Worm (Caenorhabditis elegans): Measurements from ENCODE around the gene EEED8.18.

EEED8.18 gene

ce11 chrII:5429522-5430257 is 17.3 kb upstream of the EEED8.18 start, which contains the start of the genes F07F6.4 and F07F6.2 (continued):
- TF ChIP-seq unc-130 (tag; optimal IDR thresholded peaks at IDR 0.05) (peak; percentile 53), mab-9 (GFP tag; IDR thresholded peaks at IDR 0.05) (no peak), ceh-63 (GFP tag; optimal IDR thresholded peaks at IDR 0.05) (no peak), lin-14 (GFP tag; optimal IDR thresholded peaks at IDR 0.05) (no peak), tlp-1 (tag; optimal IDR thresholded peaks at IDR 0.05) (no peak), C34B4.2 (tag; optimal IDR thresholded peaks at IDR 0.05) (no peak), Y116A8C.19 (tag; optimal IDR thresholded peaks at IDR 0.05; ENCODE audit: borderline replicate concordance) (no peak), mef-2 (tag; optimal IDR thresholded peaks at IDR 0.05) (no peak), xbp-1 (tag; optimal IDR thresholded peaks at IDR 0.05) (peak; percentile 68), isw-1 (GFP tag; IDR thresholded peaks at IDR 0.05) (no peak), nhr-71 (tag; optimal IDR thresholded peaks at IDR 0.05) (peak; percentile 32), nhr-47 (tag; optimal IDR thresholded peaks at IDR 0.05) (peak; percentile 2), egl-27 (tag; optimal IDR thresholded peaks at IDR 0.05) (no peak)

- TF ChIP-seq lin-13 (GFP tag; optimal IDR thresholded peaks at IDR 0.05), result no peak
- no peak for TF ChIP-seq skn-1 (tag; optimal IDR thresholded peaks at IDR 0.05)
- peak; percentile 12 for TF ChIP-seq nhr-85 (tag)
- no peak for TF ChIP-seq snpc-4 (tag; optimal IDR thresholded peaks at IDR 0.05)
- no peak for TF ChIP-seq nhr-76 (tag; optimal IDR thresholded peaks at IDR 0.05)
- TF ChIP-seq unc-130 (tag; optimal IDR thresholded peaks at IDR 0.05), result no peak
Measured at ce11 chrII:5426470-5426869, 14.1 kb upstream of the EEED8.18 start.

- TF ChIP-seq hlh-4 (tag; optimal IDR thresholded peaks at IDR 0.05) (no peak), mep-1 (tag; optimal IDR thresholded peaks at IDR 0.05) (peak; percentile 70), swsn-7 (tag; optimal IDR thresholded peaks at IDR 0.05) (peak; percentile 48), nhr-20 (tag; optimal IDR thresholded peaks at IDR 0.05) (peak; percentile 60), nhr-47 (tag; optimal IDR thresholded peaks at IDR 0.05) (peak; percentile 45), fkh-8 (tag; optimal IDR thresholded peaks at IDR 0.05) (no peak), nhr-28 (tag; optimal IDR thresholded peaks at IDR 0.05) (no peak), nhr-90 (tag; optimal IDR thresholded peaks at IDR 0.05; ENCODE audit: poor library complexity) (peak; percentile 17), elt-3 (tag; optimal IDR thresholded peaks at IDR 0.05) (peak in 1 of 6 experiments; percentile 74), rnt-1 (tag; optimal IDR thresholded peaks at IDR 0.05) (peak; percentile 71), xbp-1 (tag; optimal IDR thresholded peaks at IDR 0.05) (peak; percentile 19), hlh-17 (GFP tag; optimal IDR thresholded peaks at IDR 0.05; ENCODE audit: borderline replicate concordance) (no peak), unc-86 (tag; optimal IDR thresholded peaks at IDR 0.05) (no peak), pqm-1 (tag; optimal IDR thresholded peaks at IDR 0.05) (no peak), ceh-8 (GFP tag; optimal IDR thresholded peaks at IDR 0.05) (no peak), lin-14 (GFP tag; optimal IDR thresholded peaks at IDR 0.05) (peak; percentile 85), nhr-76 (tag; optimal IDR thresholded peaks at IDR 0.05) (no peak), sup-37 (GFP tag; optimal IDR thresholded peaks at IDR 0.05) (no peak), unc-62 (GFP tag; optimal IDR thresholded peaks at IDR 0.05) (no peak), lin-35 (GFP tag; optimal IDR thresholded peaks at IDR 0.05) (peak; percentile 60 to 78), nhr-19 (GFP tag; conservative IDR thresholded peaks at IDR 0.05) (peak; percentile 21; the same call in 1 of the 2 replicates), C34B4.2 (tag; optimal IDR thresholded peaks at IDR 0.05) (no peak), nhr-84 (tag; optimal IDR thresholded peaks at IDR 0.05) (no peak), snu-23 (GFP tag; optimal IDR thresholded peaks at IDR 0.05) (peak; percentile 81), elt-2 (tag; optimal IDR thresholded peaks at IDR 0.05) (peak; percentile 59), ceh-90 (tag; optimal IDR thresholded peaks at IDR 0.05) (no peak), snpc-4 (tag; optimal IDR thresholded peaks at IDR 0.05) (peak; percentile 6), nhr-237 (tag; optimal IDR thresholded peaks at IDR 0.05) (no peak), F16B12.6 (tag; optimal IDR thresholded peaks at IDR 0.05) (peak; percentile 34), irx-1 (tag; optimal IDR thresholded peaks at IDR 0.05) (no peak), isw-1 (GFP tag; IDR thresholded peaks at IDR 0.05) (no peak), nhr-85 (tag) (peak; percentile 79), ztf-4 (tag; optimal IDR thresholded peaks at IDR 0.05) (peak; percentile 36), mdl-1 (tag; optimal IDR thresholded peaks at IDR 0.05) (peak in 1 of 2 experiments; percentile 62), blmp-1 (tag; optimal IDR thresholded peaks at IDR 0.05) (peak; percentile 34), dpl-1 (GFP tag; optimal IDR thresholded peaks at IDR 0.05) (peak; percentile 21 to 60 (median 58)), lin-13 (GFP tag; optimal IDR thresholded peaks at IDR 0.05) (peak; percentile 37), nhr-71 (tag; optimal IDR thresholded peaks at IDR 0.05) (peak; percentile 78), skn-1 (tag; optimal IDR thresholded peaks at IDR 0.05) (peak; percentile 17)
Measured at ce11 chrII:5426054-5426453, 13.6 kb upstream of the EEED8.18 start.

Data from whole organism, L1 larva.